Fruit fly (Drosophila melanogaster) whole organism, embryonic: ENCODE measurements around the gene CIA30.

Experiments used
- Atf3 ChIP-seq: fragments of 200-800 bp; sonication (Bioruptor generic); optimal IDR thresholded peaks from 3 replicates; lab custom pipeline; 2016; ENCODE audit warnings: missing biosample characterization, missing genetic modification characterization
- Bgb ChIP-seq: fragments of 200-800 bp; sonication (Bioruptor generic); IDR thresholded peaks from 2 replicates; pipeline ENCODE4 v1.3.6; 2022; ENCODE audit warnings: missing biosample characterization, missing genetic modification characterization; ENCODE audit not compliant: partially characterized antibody
- CG10543 ChIP-seq: fragments of 200-800 bp; sonication (Bioruptor generic); optimal IDR thresholded peaks from 3 replicates; lab custom pipeline; 2017; ENCODE audit warnings: missing biosample characterization, mild to moderate bottlenecking, missing genetic modification characterization, moderate library complexity
- CG12155 ChIP-seq: fragments of 200-800 bp; sonication (Bioruptor generic); optimal IDR thresholded peaks from 3 replicates; lab custom pipeline; 2016; ENCODE audit warnings: missing biosample characterization, missing genetic modification characterization
- CG13287 ChIP-seq: fragments of 200-800 bp; sonication (Bioruptor generic); IDR thresholded peaks from 2 replicates; pipeline ENCODE4 v1.3.6; 2022; ENCODE audit warnings: missing biosample characterization, missing genetic modification characterization; ENCODE audit not compliant: partially characterized antibody
- CG13624 ChIP-seq: fragments of 200-800 bp; sonication (Bioruptor generic); optimal IDR thresholded peaks from 2 replicates; lab custom pipeline; 2016; ENCODE audit warnings: missing biosample characterization, missing genetic modification characterization
- CG14441 ChIP-seq: fragments of 200-800 bp; sonication (Bioruptor generic); IDR thresholded peaks from 2 replicates; pipeline ENCODE4 v1.3.6; 2022; ENCODE audit warnings: missing biosample characterization, missing genetic modification characterization
- CG14710 ChIP-seq: fragments of 200-800 bp; sonication (Bioruptor generic); optimal IDR thresholded peaks from 3 replicates; lab custom pipeline; 2019; ENCODE audit warnings: missing biosample characterization, mild to moderate bottlenecking, missing genetic modification characterization, moderate library complexity
- CG15479 ChIP-seq: fragments of 200-800 bp; sonication (Bioruptor generic); optimal IDR thresholded peaks from 3 replicates; lab custom pipeline; 2019; ENCODE audit warnings: missing biosample characterization, mild to moderate bottlenecking, missing genetic modification characterization, moderate library complexity
- CG16813 ChIP-seq: fragments of 200-800 bp; sonication (Bioruptor generic); IDR thresholded peaks from 3 replicates; pipeline ENCODE4 v1.3.6; 2022; ENCODE audit warnings: missing biosample characterization, missing genetic modification characterization; ENCODE audit not compliant: partially characterized antibody
- CG2129 ChIP-seq: fragments of 200-800 bp; sonication (Bioruptor generic); IDR thresholded peaks from 2 replicates; pipeline ENCODE4 v1.3.6; 2022; ENCODE audit warnings: missing biosample characterization, missing genetic modification characterization; ENCODE audit not compliant: partially characterized antibody
- CG30431 ChIP-seq: fragments of 200-800 bp; sonication (Bioruptor generic); optimal IDR thresholded peaks from 2 replicates; lab custom pipeline; 2017; ENCODE audit warnings: missing biosample characterization, missing genetic modification characterization
- CG32532 ChIP-seq: fragments of 200-800 bp; sonication (Bioruptor generic); IDR thresholded peaks from 2 replicates; pipeline ENCODE4 v1.3.6; 2022; ENCODE audit warnings: missing biosample characterization, missing genetic modification characterization
- CG33213 ChIP-seq: fragments of 200-800 bp; sonication (Bioruptor generic); optimal IDR thresholded peaks from 3 replicates; lab custom pipeline; 2016; ENCODE audit warnings: missing biosample characterization, missing genetic modification characterization
- CG33557 ChIP-seq: fragments of 200-800 bp; sonication (Bioruptor generic); optimal IDR thresholded peaks from 2 replicates; lab custom pipeline; 2019; ENCODE audit warnings: missing biosample characterization, mild to moderate bottlenecking, missing genetic modification characterization, moderate library complexity
- CG34224 ChIP-seq: fragments of 200-800 bp; sonication (Bioruptor generic); IDR thresholded peaks from 3 replicates; pipeline ENCODE4 v1.3.6; 2022; ENCODE audit warnings: missing biosample characterization, missing genetic modification characterization; ENCODE audit not compliant: partially characterized antibody
- CG34422 ChIP-seq: fragments of 200-800 bp; sonication (Bioruptor generic); IDR thresholded peaks from 3 replicates; pipeline ENCODE4 v1.3.6; 2022; ENCODE audit warnings: missing biosample characterization, missing genetic modification characterization
- CG3847 ChIP-seq: fragments of 200-800 bp; sonication (Bioruptor generic); IDR thresholded peaks from 2 replicates; pipeline ENCODE4 v1.3.6; 2022; ENCODE audit warnings: missing biosample characterization, missing genetic modification characterization
- CG4707 ChIP-seq: fragments of 200-800 bp; sonication (Bioruptor generic); optimal IDR thresholded peaks from 2 replicates; lab custom pipeline; 2018; ENCODE audit warnings: missing biosample characterization, mild to moderate bottlenecking, missing genetic modification characterization, moderate library complexity
- CG5245 ChIP-seq: fragments of 200-800 bp; sonication (Bioruptor generic); optimal IDR thresholded peaks from 3 replicates; lab custom pipeline; 2016; ENCODE audit warnings: missing biosample characterization, missing genetic modification characterization
- CG6654 ChIP-seq: fragments of 200-800 bp; sonication (Bioruptor generic); optimal IDR thresholded peaks from 2 replicates; lab custom pipeline; 2017; ENCODE audit warnings: missing biosample characterization, mild to moderate bottlenecking, missing genetic modification characterization
- CG6683 ChIP-seq: fragments of 200-800 bp; sonication (Bioruptor generic); optimal IDR thresholded peaks from 2 replicates; lab custom pipeline; 2017; ENCODE audit warnings: missing biosample characterization, mild to moderate bottlenecking, missing genetic modification characterization, missing genetic modification reagents
- CG8478 ChIP-seq: fragments of >200 bp; optimal IDR thresholded peaks from 2 replicates; lab custom pipeline; 2018
- CHES-1-like ChIP-seq: fragments of 200-800 bp; sonication (Bioruptor generic); optimal IDR thresholded peaks from 2 replicates; lab custom pipeline; 2016; ENCODE audit warnings: missing biosample characterization, missing genetic modification characterization
- Chrac-16 ChIP-seq: fragments of 200-800 bp; sonication (Bioruptor generic); optimal IDR thresholded peaks from 3 replicates; lab custom pipeline; 2016; ENCODE audit warnings: missing biosample characterization, missing genetic modification characterization
- CoRest ChIP-seq: fragments of 200-800 bp; sonication (Bioruptor generic); optimal IDR thresholded peaks from 3 replicates; lab custom pipeline; 2018; ENCODE audit warnings: missing biosample characterization, mild to moderate bottlenecking, missing genetic modification characterization, moderate library complexity
- Dp ChIP-seq: fragments of 200-800 bp; sonication (Bioruptor generic); optimal IDR thresholded peaks from 2 replicates; lab custom pipeline; 2018; ENCODE audit warnings: missing biosample characterization, mild to moderate bottlenecking, missing genetic modification characterization, moderate library complexity
- E2f1 ChIP-seq: fragments of 200-800 bp; sonication (Bioruptor generic); IDR thresholded peaks from 2 replicates; pipeline ENCODE4 v1.3.6; 2022; ENCODE audit warnings: missing biosample characterization, missing genetic modification characterization
- Eip74EF ChIP-seq, 2 experiments: fragments of 200-800 bp in 1 of 2; fragments of >200 bp in 1 of 2; sonication (Bioruptor generic) in 1 of 2; optimal IDR thresholded peaks; 2 replicates each; lab custom pipeline; 2017 to 2019; ENCODE audit warnings: missing biosample characterization in 2 of 2, missing genetic modification characterization in 2 of 2, mild to moderate bottlenecking in 1 of 2, moderate library complexity in 1 of 2
- Ets97D ChIP-seq: fragments of 200-800 bp; sonication (Bioruptor generic); optimal IDR thresholded peaks from 3 replicates; lab custom pipeline; 2016; ENCODE audit warnings: missing biosample characterization, missing genetic modification characterization
- HHEX ChIP-seq: fragments of 200-800 bp; sonication (Bioruptor generic); optimal IDR thresholded peaks from 3 replicates; lab custom pipeline; 2017; ENCODE audit warnings: missing biosample characterization, mild to moderate bottlenecking, missing genetic modification characterization, missing genetic modification reagents
- MBD-R2 ChIP-seq: fragments of 200-800 bp; sonication (Bioruptor generic); IDR thresholded peaks from 2 replicates; pipeline ENCODE4 v1.3.6; 2022; ENCODE audit warnings: missing biosample characterization, missing genetic modification characterization
- Mad ChIP-seq: fragments of 200-800 bp; sonication (Bioruptor generic); optimal IDR thresholded peaks from 2 replicates; lab custom pipeline; 2016; ENCODE audit warnings: missing biosample characterization, missing genetic modification characterization
- Scr ChIP-seq: fragments of 200-800 bp; sonication (Bioruptor generic); IDR thresholded peaks from 2 replicates; pipeline ENCODE4 v1.3.6; 2022; ENCODE audit warnings: missing biosample characterization, missing genetic modification characterization; ENCODE audit not compliant: partially characterized antibody
- Side ChIP-seq: fragments of 200-800 bp; sonication (Bioruptor generic); optimal IDR thresholded peaks from 2 replicates; lab custom pipeline; 2016; ENCODE audit warnings: missing biosample characterization, missing genetic modification characterization
- Sry-δ ChIP-seq: fragments of 200-800 bp; sonication (Bioruptor generic); optimal IDR thresholded peaks from 2 replicates; lab custom pipeline; 2016; ENCODE audit warnings: missing biosample characterization, missing genetic modification characterization
- YL-1 ChIP-seq: fragments of 200-800 bp; sonication (Bioruptor generic); optimal IDR thresholded peaks from 3 replicates; lab custom pipeline; 2017; ENCODE audit warnings: missing biosample characterization, mild to moderate bottlenecking, missing genetic modification characterization
- bbx ChIP-seq: fragments of 200-800 bp; sonication (Bioruptor generic); IDR thresholded peaks from 2 replicates; pipeline ENCODE4 v1.3.6; 2022; ENCODE audit warnings: missing biosample characterization, missing genetic modification characterization; ENCODE audit not compliant: partially characterized antibody
- ci ChIP-seq: fragments of 200-800 bp; sonication (Bioruptor generic); IDR thresholded peaks from 3 replicates; pipeline ENCODE4 v1.3.6; 2022; ENCODE audit warnings: missing biosample characterization, missing genetic modification characterization
- dysf ChIP-seq: fragments of 200-800 bp; sonication (Bioruptor generic); IDR thresholded peaks from 3 replicates; pipeline ENCODE4 v1.3.6; 2022; ENCODE audit warnings: missing biosample characterization, missing genetic modification characterization
- gce ChIP-seq: fragments of 200-800 bp; sonication (Bioruptor generic); IDR thresholded peaks from 3 replicates; pipeline ENCODE4 v1.3.6; 2022; ENCODE audit warnings: missing biosample characterization, missing genetic modification characterization
- gfzf ChIP-seq: fragments of 200-800 bp; sonication (Bioruptor generic); optimal IDR thresholded peaks from 2 replicates; lab custom pipeline; 2016; ENCODE audit warnings: missing biosample characterization, mild to moderate bottlenecking, missing genetic modification characterization, moderate library complexity
- insv ChIP-seq, 2 experiments: fragments of 200-800 bp; sonication (Bioruptor generic); optimal IDR thresholded peaks; 3 replicates each; lab custom pipeline; 2016 to 2018; ENCODE audit warnings: missing biosample characterization in 2 of 2, missing genetic modification characterization in 2 of 2
- kay ChIP-seq: fragments of 200-800 bp; sonication (Bioruptor generic); optimal IDR thresholded peaks from 2 replicates; lab custom pipeline; 2016; ENCODE audit warnings: missing biosample characterization, missing genetic modification characterization
- knrl ChIP-seq: fragments of 200-800 bp; sonication (Bioruptor generic); IDR thresholded peaks from 3 replicates; pipeline ENCODE4 v1.3.6; 2022; ENCODE audit warnings: missing biosample characterization, missing genetic modification characterization; ENCODE audit not compliant: partially characterized antibody
- lilli ChIP-seq: fragments of 200-800 bp; sonication (Bioruptor generic); optimal IDR thresholded peaks from 3 replicates; lab custom pipeline; 2016; ENCODE audit warnings: missing biosample characterization, missing genetic modification characterization
- salm ChIP-seq: fragments of 200-800 bp; sonication (Bioruptor generic); optimal IDR thresholded peaks from 2 replicates; lab custom pipeline; 2018; ENCODE audit warnings: missing biosample characterization, mild to moderate bottlenecking, missing genetic modification characterization
- tgo ChIP-seq: fragments of 200-800 bp; sonication (Bioruptor generic); IDR thresholded peaks from 3 replicates; pipeline ENCODE4 v1.3.6; 2022; ENCODE audit warnings: missing biosample characterization, missing genetic modification characterization
- trem ChIP-seq: fragments of 200-800 bp; optimal IDR thresholded peaks from 3 replicates; lab custom pipeline; 2019; ENCODE audit warnings: missing biosample characterization, mild to moderate bottlenecking, missing genetic modification characterization, moderate library complexity

Gene CIA30

DNA sequence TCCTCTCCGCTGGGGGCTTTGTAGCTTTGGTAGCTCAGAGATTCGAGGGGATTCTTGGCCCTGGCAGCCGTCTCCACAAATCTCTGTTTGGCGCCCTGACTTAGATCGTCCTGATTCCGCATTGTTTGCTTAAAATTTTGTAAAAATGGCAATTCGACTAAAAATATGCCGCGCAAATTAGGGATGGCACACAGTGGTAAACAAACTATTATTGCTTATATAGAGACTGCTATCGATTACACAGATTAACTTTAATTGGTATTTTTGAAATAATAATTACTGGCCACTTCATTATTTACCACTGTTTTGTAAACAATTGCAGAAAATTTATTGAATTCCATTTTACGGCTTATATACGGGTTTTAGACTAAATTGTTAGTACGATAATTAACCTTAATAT is 12.0 kb upstream of the CIA30 start, which contains the start of the genes Naa40 and CG18731 (continued):
- TF ChIP-seq MBD-R2 (peak; percentile 75), CG13287 (GFP tag; lab: Robert Waterston, UW) (peak; percentile 79), Scr (peak; percentile 71), CoRest (tag; lab: Kevin White, UChicago) (peak; percentile 11), YL-1 (peak; percentile 6), Eip74EF (GFP tag; optimal IDR thresholded peaks at IDR 0.05; lab: Kevin White, UChicago) (no peak), CG13624 (peak; percentile 3), CG14710 (tag; lab: Kevin White, UChicago) (peak; percentile 7), CG14441 (GFP tag; lab: Robert Waterston, UW) (no peak), HHEX (GFP tag; lab: Kevin White, UChicago) (no peak), Atf3 (no peak), Bgb (GFP tag; lab: Robert Waterston, UW) (peak; percentile 71), bbx (GFP tag; lab: Robert Waterston, UW) (peak; percentile 71), CG2129 (GFP tag; lab: Robert Waterston, UW) (peak; percentile 48; the same call in 1 of the 2 replicates), CG34224 (peak; percentile 59), salm (tag; lab: Kevin White, UChicago) (no peak), CG34422 (peak; percentile 36; the same call in 1 of the 3 replicates), CG6683 (GFP tag; lab: Kevin White, UChicago) (no peak), E2f1 (GFP tag; lab: Robert Waterston, UW) (peak; percentile 73), gfzf (GFP tag; lab: Kevin White, UChicago) (peak; percentile 77), CG3847 (GFP tag; lab: Robert Waterston, UW) (peak; percentile 59), knrl (GFP tag; lab: Robert Waterston, UW) (peak; percentile 65), CG10543 (no peak), CHES-1-like (GFP tag; lab: Kevin White, UChicago) (peak; percentile 46), trem (tag; lab: Kevin White, UChicago) (peak; percentile 23), CG6654 (GFP tag; lab: Kevin White, UChicago) (no peak)

DNA sequence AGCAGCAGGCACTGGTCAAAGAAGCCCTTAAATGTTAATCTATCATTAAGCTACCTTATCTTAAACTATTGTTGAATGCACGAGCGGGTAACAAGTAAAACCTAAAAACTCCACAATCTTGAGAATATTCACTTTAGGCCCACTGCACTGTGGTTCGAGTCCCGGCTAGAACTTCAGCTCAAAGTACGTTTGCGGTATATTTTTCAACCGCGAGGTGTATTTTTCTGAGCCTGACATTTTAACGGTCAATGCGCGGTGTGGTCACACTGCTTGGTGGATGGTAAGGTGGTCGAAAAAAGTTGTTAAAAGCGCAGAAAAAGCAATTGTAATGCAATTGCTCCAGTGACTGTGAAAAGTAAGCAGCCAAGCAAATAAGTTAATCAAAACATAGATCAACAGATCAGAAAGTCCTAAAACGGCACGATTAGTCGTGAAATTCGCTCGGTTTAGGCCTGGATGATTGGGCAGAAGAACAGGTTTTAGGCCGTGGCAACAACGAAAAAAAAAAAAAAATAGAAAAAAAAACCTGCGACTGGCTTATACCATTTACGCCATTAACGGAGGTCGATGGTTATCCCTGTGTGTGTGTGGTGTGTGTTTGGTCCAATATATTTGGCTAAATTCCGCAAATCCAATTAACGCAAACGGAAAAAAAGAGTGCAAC is 11.1 kb upstream of the CIA30 start, which contains the start of gene Kul:
Gene Kul, plus strand, starts transcription at position 254 of the 664 bp plus-strand sequence.
- peak; percentile 5 for TF ChIP-seq lilli
- no peak for TF ChIP-seq CG30431 (GFP tag; lab: Kevin White, UChicago)
- TF ChIP-seq gce (GFP tag; lab: Robert Waterston, UW): no peak
- TF ChIP-seq MBD-R2: peak; percentile 49
- no peak for TF ChIP-seq CG15479
- peak; percentile 54 for TF ChIP-seq Ets97D
- TF ChIP-seq CG33557 (GFP tag; lab: Kevin White, UChicago): no peak
- TF ChIP-seq kay (GFP tag; lab: Kevin White, UChicago): no peak
- peak; percentile 50; the same call in 2 of the 3 replicates for TF ChIP-seq CG16813
- TF ChIP-seq CG4707 (GFP tag; lab: Kevin White, UChicago): peak; percentile 48
- no peak for TF ChIP-seq Side (GFP tag; lab: Kevin White, UChicago)
- TF ChIP-seq dysf (GFP tag; lab: Robert Waterston, UW): no peak
- TF ChIP-seq insv (GFP tag; optimal IDR thresholded peaks at IDR 0.05; lab: Kevin White, UChicago): peak in 1 of 2 experiments; percentile 14
- 0 out of 3 replicates have a peak, but pooled peaks have one; percentile 18 for TF ChIP-seq ci (GFP tag; lab: Robert Waterston, UW)
- TF ChIP-seq gfzf (GFP tag; lab: Kevin White, UChicago): peak; percentile 87
- TF ChIP-seq tgo: no peak
- TF ChIP-seq Sry-δ (GFP tag; lab: Kevin White, UChicago): peak; percentile 40
- TF ChIP-seq Dp (GFP tag; lab: Kevin White, UChicago): peak; percentile 8
- TF ChIP-seq CG32532 (GFP tag; lab: Robert Waterston, UW): peak; percentile 40
- peak; percentile 12 for TF ChIP-seq CG12155 (GFP tag; lab: Kevin White, UChicago)
- peak; percentile 39 for TF ChIP-seq CG33213 (GFP tag; lab: Kevin White, UChicago)
- no peak for TF ChIP-seq CG8478 (lab: Kevin White, UChicago)
- peak; percentile 54 for TF ChIP-seq CHES-1-like (GFP tag; lab: Kevin White, UChicago)
- no peak for TF ChIP-seq CG5245 (GFP tag; lab: Kevin White, UChicago)
- peak; percentile 1 for TF ChIP-seq Chrac-16 (GFP tag; lab: Kevin White, UChicago)
- peak; percentile 43 for TF ChIP-seq CG3847 (GFP tag; lab: Robert Waterston, UW)
- TF ChIP-seq Mad (GFP tag; lab: Kevin White, UChicago): no peak
